Fruit fly (Drosophila melanogaster): ENCODE data around the gene CG18789.

CG18789 gene

dm6 chr2L:12007331-12007791, 12.1 kb upstream of the CG18789 start (continued):
- TF ChIP-seq D19B (GFP tag; optimal IDR thresholded peaks at IDR 0.05) (no peak), CG3407 (GFP tag; optimal IDR thresholded peaks at IDR 0.05) (no peak), Max (GFP tag; optimal IDR thresholded peaks at IDR 0.05) (peak; percentile 26), pum (GFP tag; optimal IDR thresholded peaks at IDR 0.05) (peak; percentile 5), MTF-1 (GFP tag; optimal IDR thresholded peaks at IDR 0.05; ENCODE audit: borderline replicate concordance) (peak; percentile 53), ap (GFP tag; IDR thresholded peaks at IDR 0.05) (no peak), CG6813 (GFP tag; optimal IDR thresholded peaks at IDR 0.05) (peak; percentile 50), dmrt11E (tag; optimal IDR thresholded peaks at IDR 0.05) (peak; percentile 21), unc-4 (GFP tag; IDR thresholded peaks at IDR 0.05; ENCODE audit: partially characterized antibody) (no peak), Sox102F (GFP tag; optimal IDR thresholded peaks at IDR 0.05) (no peak), grau (tag; optimal IDR thresholded peaks at IDR 0.05) (peak; percentile 55), Spps (tag; optimal IDR thresholded peaks at IDR 0.05) (no peak), CG5953 (GFP tag; IDR thresholded peaks at IDR 0.05) (no peak), Side (GFP tag; optimal IDR thresholded peaks at IDR 0.05) (peak; percentile 16), kay (GFP tag; optimal IDR thresholded peaks at IDR 0.05) (peak; percentile 89), CG8089 (GFP tag; optimal IDR thresholded peaks at IDR 0.05) (peak; percentile 66), CG11695 (GFP tag; IDR thresholded peaks at IDR 0.05) (no peak), CG3847 (GFP tag; IDR thresholded peaks at IDR 0.05) (no peak), CG10147 (GFP tag; optimal IDR thresholded peaks at IDR 0.05) (no peak), nerfin-2 (GFP tag; IDR thresholded peaks at IDR 0.05; ENCODE audit: partially characterized antibody) (no peak), NC2β (GFP tag; optimal IDR thresholded peaks at IDR 0.05) (peak; percentile 66), NFAT (GFP tag; IDR thresholded peaks at IDR 0.05) (no peak), usp (GFP tag; optimal IDR thresholded peaks at IDR 0.05) (no peak), CG1529 (GFP tag; optimal IDR thresholded peaks at IDR 0.05) (peak; percentile 50), cg (GFP tag; optimal IDR thresholded peaks at IDR 0.05) (peak; percentile 69), CG6854 (GFP tag; optimal IDR thresholded peaks at IDR 0.05) (peak; percentile 80), dysf (GFP tag; IDR thresholded peaks at IDR 0.05) (no peak), CG16813 (GFP tag; IDR thresholded peaks at IDR 0.05; ENCODE audit: partially characterized antibody) (no peak), Fer1 (GFP tag; optimal IDR thresholded peaks at IDR 0.05) (peak; percentile 79), otp (GFP tag; IDR thresholded peaks at IDR 0.05) (no peak), ftz-f1 (GFP tag; optimal IDR thresholded peaks at IDR 0.05) (peak; percentile 98), zfh2 (GFP tag; optimal IDR thresholded peaks at IDR 0.05) (no peak), ranshi (GFP tag; IDR thresholded peaks at IDR 0.05) (no peak), mam (GFP tag; optimal IDR thresholded peaks at IDR 0.05) (peak; percentile 12), CG15269 (tag; optimal IDR thresholded peaks at IDR 0.05) (peak; percentile 84), CG5245 (GFP tag; optimal IDR thresholded peaks at IDR 0.05) (no peak), wdn (GFP tag; IDR thresholded peaks at IDR 0.05) (no peak), CG8765 (GFP tag; IDR thresholded peaks at IDR 0.05) (no peak), mld (GFP tag; IDR thresholded peaks at IDR 0.05; ENCODE audit: partially characterized antibody) (no peak), CG34422 (GFP tag; IDR thresholded peaks at IDR 0.05) (no peak), her (GFP tag; optimal IDR thresholded peaks at IDR 0.05) (peak; percentile 77), H15 (GFP tag; IDR thresholded peaks at IDR 0.05) (no peak), cas (GFP tag; IDR thresholded peaks at IDR 0.05) (no peak), ara (GFP tag; IDR thresholded peaks at IDR 0.05) (no peak), knrl (GFP tag; IDR thresholded peaks at IDR 0.05; ENCODE audit: partially characterized antibody) (no peak), Dfd (GFP tag; optimal IDR thresholded peaks at IDR 0.05) (no peak), CG7963 (GFP tag; IDR thresholded peaks at IDR 0.05; ENCODE audit: partially characterized antibody) (no peak), bab2 (GFP tag; optimal IDR thresholded peaks at IDR 0.05) (no peak), crp (GFP tag; optimal IDR thresholded peaks at IDR 0.05) (no peak), lilli (GFP tag; optimal IDR thresholded peaks at IDR 0.05) (no peak), CG10565 (GFP tag; optimal IDR thresholded peaks at IDR 0.05) (no peak)
